Fruit fly (Drosophila melanogaster) whole organism, prepupa: ENCODE measurements around the gene CG44158.

Experiments
- CG10631 ChIP-seq: fragments of 200-800 bp; sonication (Bioruptor generic); optimal IDR thresholded peaks from 2 replicates; lab custom pipeline; 2016; ENCODE audit warnings: missing biosample characterization, missing genetic modification characterization
- CG10669 ChIP-seq: fragments of 200-800 bp; sonication (Bioruptor generic); optimal IDR thresholded peaks from 3 replicates; lab custom pipeline; 2018; ENCODE audit warnings: missing biosample characterization, mild to moderate bottlenecking, missing genetic modification characterization, moderate library complexity
- CG11294 ChIP-seq: fragments of 200-800 bp; sonication (Bioruptor generic); IDR thresholded peaks from 2 replicates; pipeline ENCODE4 v1.3.6; 2022; ENCODE audit warnings: missing biosample characterization, missing genetic modification characterization
- CG11762 ChIP-seq: fragments of 200-800 bp; sonication (Bioruptor generic); optimal IDR thresholded peaks from 3 replicates; lab custom pipeline; 2016; ENCODE audit warnings: missing biosample characterization, missing genetic modification characterization; ENCODE audit not compliant: insufficient read depth
- CG11902 ChIP-seq: fragments of 200-800 bp; sonication (Bioruptor generic); optimal IDR thresholded peaks from 3 replicates; lab custom pipeline; 2016; ENCODE audit warnings: missing biosample characterization, missing genetic modification characterization
- CG15336 ChIP-seq: fragments of 200-800 bp; sonication (Bioruptor generic); IDR thresholded peaks from 2 replicates; pipeline ENCODE4 v1.3.6; 2022; ENCODE audit warnings: missing biosample characterization, missing genetic modification characterization
- CG16779 ChIP-seq: fragments of 200-800 bp; sonication (Bioruptor generic); optimal IDR thresholded peaks from 3 replicates; lab custom pipeline; 2017; ENCODE audit warnings: missing biosample characterization, mild to moderate bottlenecking, missing genetic modification characterization
- CG3032 ChIP-seq: fragments of 200-800 bp; optimal IDR thresholded peaks from 2 replicates; lab custom pipeline; 2019; ENCODE audit warnings: missing biosample characterization, mild to moderate bottlenecking, missing genetic modification characterization, moderate library complexity
- CG34406 ChIP-seq: fragments of 200-800 bp; sonication (Bioruptor generic); optimal IDR thresholded peaks from 3 replicates; lab custom pipeline; 2016; ENCODE audit warnings: missing biosample characterization, missing genetic modification characterization
- CG3919 ChIP-seq: fragments of 200-800 bp; sonication (Bioruptor generic); optimal IDR thresholded peaks from 3 replicates; lab custom pipeline; 2016; ENCODE audit warnings: missing biosample characterization, missing genetic modification characterization
- CG4318 ChIP-seq: fragments of 200-800 bp; sonication (Bioruptor generic); optimal IDR thresholded peaks from 3 replicates; lab custom pipeline; 2017; ENCODE audit warnings: missing biosample characterization, mild to moderate bottlenecking, missing genetic modification characterization
- CG6163 ChIP-seq: fragments of 200-800 bp; sonication (Bioruptor generic); IDR thresholded peaks from 3 replicates; pipeline ENCODE4 v1.3.6; 2022; ENCODE audit warnings: missing biosample characterization, missing genetic modification characterization
- CG6276 ChIP-seq: fragments of 200-800 bp; sonication (Bioruptor generic); optimal IDR thresholded peaks from 2 replicates; lab custom pipeline; 2017; ENCODE audit warnings: missing biosample characterization, mild to moderate bottlenecking, missing genetic modification characterization
- CG6792 ChIP-seq: fragments of 200-800 bp; sonication (Bioruptor generic); optimal IDR thresholded peaks from 3 replicates; lab custom pipeline; 2016; ENCODE audit warnings: missing biosample characterization, missing genetic modification characterization
- CG6808 ChIP-seq: fragments of 200-800 bp; sonication (Bioruptor generic); optimal IDR thresholded peaks from 3 replicates; lab custom pipeline; 2017; ENCODE audit warnings: missing biosample characterization, missing genetic modification characterization, mild to moderate bottlenecking, moderate library complexity, missing genetic modification reagents
- CG6854 ChIP-seq: fragments of 200-800 bp; sonication (Bioruptor generic); optimal IDR thresholded peaks from 2 replicates; lab custom pipeline; 2017; ENCODE audit warnings: missing biosample characterization, mild to moderate bottlenecking, missing genetic modification characterization
- CG7368 ChIP-seq: fragments of 200-800 bp; sonication (Bioruptor generic); optimal IDR thresholded peaks from 3 replicates; lab custom pipeline; 2016; ENCODE audit warnings: missing biosample characterization, missing genetic modification characterization
- CG8119 ChIP-seq: fragments of 200-800 bp; sonication (Bioruptor generic); IDR thresholded peaks from 3 replicates; pipeline ENCODE4 v1.3.6; 2022; ENCODE audit warnings: missing biosample characterization, missing genetic modification characterization
- CG8319 ChIP-seq: fragments of 200-800 bp; sonication (Bioruptor generic); optimal IDR thresholded peaks from 3 replicates; lab custom pipeline; 2016; ENCODE audit warnings: missing biosample characterization, missing genetic modification characterization
- CG8632 ChIP-seq: fragments of 200-800 bp; sonication (Bioruptor generic); optimal IDR thresholded peaks from 3 replicates; lab custom pipeline; 2016; ENCODE audit warnings: missing biosample characterization, missing genetic modification characterization
- CG9139 ChIP-seq: fragments of 200-800 bp; sonication (Bioruptor generic); optimal IDR thresholded peaks from 3 replicates; lab custom pipeline; 2017; ENCODE audit warnings: missing biosample characterization, mild to moderate bottlenecking, missing genetic modification characterization
- Eip75B ChIP-seq: fragments of 200-800 bp; sonication (Bioruptor generic); optimal IDR thresholded peaks from 3 replicates; lab custom pipeline; 2016; ENCODE audit warnings: missing biosample characterization, missing genetic modification characterization
- Eip78C ChIP-seq: fragments of 200-800 bp; sonication (Bioruptor generic); peaks from one replicate; lab custom pipeline; 2016; ENCODE audit warnings: missing biosample characterization, missing genetic modification characterization
- Eip93F ChIP-seq: fragments of 200-800 bp; sonication (Bioruptor generic); optimal IDR thresholded peaks from 2 replicates; lab custom pipeline; 2016; ENCODE audit warnings: missing biosample characterization, mild to moderate bottlenecking, missing genetic modification characterization
- Ets21C ChIP-seq: fragments of 200-800 bp; sonication (Bioruptor generic); optimal IDR thresholded peaks from 3 replicates; lab custom pipeline; 2016; ENCODE audit warnings: missing biosample characterization, missing genetic modification characterization
- Ets96B ChIP-seq: fragments of 200-800 bp; optimal IDR thresholded peaks from 2 replicates; lab custom pipeline; 2019; ENCODE audit warnings: missing biosample characterization, mild to moderate bottlenecking, missing genetic modification characterization, moderate library complexity
- Gug ChIP-seq: fragments of 200-800 bp; sonication (Bioruptor generic); IDR thresholded peaks from 2 replicates; pipeline ENCODE4 v1.3.6; 2022; ENCODE audit warnings: missing biosample characterization, missing genetic modification characterization
- Hr39 ChIP-seq: fragments of 200-800 bp; sonication (Bioruptor generic); optimal IDR thresholded peaks from 2 replicates; lab custom pipeline; 2016; ENCODE audit warnings: missing biosample characterization, missing genetic modification characterization
- Hr4 ChIP-seq: fragments of 200-800 bp; sonication (Bioruptor generic); optimal IDR thresholded peaks from 3 replicates; lab custom pipeline; 2016; ENCODE audit warnings: missing biosample characterization, missing genetic modification characterization
- Lpt ChIP-seq: fragments of 200-800 bp; sonication (Bioruptor generic); optimal IDR thresholded peaks from 3 replicates; lab custom pipeline; 2016; ENCODE audit warnings: missing biosample characterization, missing genetic modification characterization
- OdsH ChIP-seq: fragments of 200-800 bp; sonication (Bioruptor generic); optimal IDR thresholded peaks from 3 replicates; lab custom pipeline; 2016; ENCODE audit warnings: missing biosample characterization, missing genetic modification characterization
- Smox ChIP-seq: fragments of 200-800 bp; sonication (Bioruptor generic); optimal IDR thresholded peaks from 3 replicates; lab custom pipeline; 2016; ENCODE audit warnings: missing biosample characterization, missing genetic modification characterization
- Sox102F ChIP-seq: fragments of 200-800 bp; sonication (Bioruptor generic); optimal IDR thresholded peaks from 2 replicates; lab custom pipeline; 2016; ENCODE audit warnings: missing biosample characterization, mild to moderate bottlenecking, missing genetic modification characterization
- Sox14 ChIP-seq: fragments of 200-800 bp; sonication (Bioruptor generic); optimal IDR thresholded peaks from 3 replicates; lab custom pipeline; 2016; ENCODE audit warnings: missing biosample characterization, missing genetic modification characterization
- Sox15 ChIP-seq: fragments of 200-800 bp; sonication (Bioruptor generic); optimal IDR thresholded peaks from 3 replicates; lab custom pipeline; 2016; ENCODE audit warnings: missing biosample characterization, missing genetic modification characterization
- achi ChIP-seq: fragments of 200-800 bp; sonication (Bioruptor generic); optimal IDR thresholded peaks from 3 replicates; lab custom pipeline; 2016; ENCODE audit warnings: missing biosample characterization, missing genetic modification characterization
- acj6 ChIP-seq: fragments of 200-800 bp; sonication (Bioruptor generic); optimal IDR thresholded peaks from 3 replicates; lab custom pipeline; 2016; ENCODE audit warnings: missing biosample characterization, missing genetic modification characterization
- cyc ChIP-seq: fragments of 200-800 bp; sonication (Bioruptor generic); optimal IDR thresholded peaks from 3 replicates; lab custom pipeline; 2016; ENCODE audit warnings: missing biosample characterization, missing genetic modification characterization
- dac ChIP-seq: fragments of 200-800 bp; sonication (Bioruptor generic); optimal IDR thresholded peaks from 2 replicates; lab custom pipeline; 2017; ENCODE audit warnings: missing biosample characterization, mild to moderate bottlenecking, missing genetic modification characterization
- dsx ChIP-seq: fragments of 200-800 bp; optimal IDR thresholded peaks from 3 replicates; lab custom pipeline; 2019; ENCODE audit warnings: missing biosample characterization, mild to moderate bottlenecking, missing genetic modification characterization, moderate library complexity; ENCODE audit not compliant: poor library complexity, severe bottlenecking
- eg ChIP-seq: fragments of 200-800 bp; sonication (Bioruptor generic); IDR thresholded peaks from 3 replicates; pipeline ENCODE4 v1.3.6; 2022; ENCODE audit warnings: missing biosample characterization, missing genetic modification characterization
- fd59A ChIP-seq: fragments of 200-800 bp; sonication (Bioruptor generic); optimal IDR thresholded peaks from 2 replicates; lab custom pipeline; 2017; ENCODE audit warnings: missing biosample characterization, mild to moderate bottlenecking, missing genetic modification characterization, missing genetic modification reagents
- fd85E ChIP-seq: fragments of 200-800 bp; sonication (Bioruptor generic); optimal IDR thresholded peaks from 3 replicates; lab custom pipeline; 2016; ENCODE audit warnings: missing biosample characterization, missing genetic modification characterization
- fkh ChIP-seq: fragments of 200-800 bp; sonication (Bioruptor generic); optimal IDR thresholded peaks from 3 replicates; lab custom pipeline; 2017; ENCODE audit warnings: missing biosample characterization, mild to moderate bottlenecking, missing genetic modification characterization, moderate library complexity
- lz ChIP-seq: fragments of 200-800 bp; sonication (Bioruptor generic); optimal IDR thresholded peaks from 3 replicates; lab custom pipeline; 2016; ENCODE audit warnings: missing biosample characterization, missing genetic modification characterization
- net ChIP-seq: fragments of 200-800 bp; sonication (Bioruptor generic); optimal IDR thresholded peaks from 3 replicates; lab custom pipeline; 2016; ENCODE audit warnings: missing biosample characterization, missing genetic modification characterization
- pdm3 ChIP-seq: fragments of 200-800 bp; sonication (Bioruptor generic); optimal IDR thresholded peaks from 3 replicates; lab custom pipeline; 2016; ENCODE audit warnings: missing biosample characterization, missing genetic modification characterization
- spab ChIP-seq: fragments of 200-800 bp; sonication (Bioruptor generic); optimal IDR thresholded peaks from 2 replicates; lab custom pipeline; 2017; ENCODE audit warnings: missing biosample characterization, mild to moderate bottlenecking, missing genetic modification characterization, missing genetic modification reagents
- ss ChIP-seq, 2 experiments: fragments of 200-800 bp; sonication (Bioruptor generic); optimal IDR thresholded peaks; 2 replicates in 1 of 2; 3 replicates in 1 of 2; lab custom pipeline; 2017 to 2018; ENCODE audit warnings: mild to moderate bottlenecking in 2 of 2, missing biosample characterization in 2 of 2, missing genetic modification characterization in 2 of 2, moderate library complexity in 1 of 2
- svp ChIP-seq: fragments of 200-800 bp; sonication (Bioruptor generic); peaks from one replicate; lab custom pipeline; 2016; ENCODE audit warnings: missing biosample characterization, missing genetic modification characterization
- topi ChIP-seq: fragments of 200-800 bp; sonication (Bioruptor generic); optimal IDR thresholded peaks from 3 replicates; lab custom pipeline; 2016; ENCODE audit warnings: missing biosample characterization, missing genetic modification characterization

Gene CG44158

dm6 chr3R:18196991-18197801 lies 11.4 kb upstream of the CG44158 start:
- TF ChIP-seq dac (GFP tag; lab: Kevin White, UChicago) (peak; percentile 55), acj6 (GFP tag; lab: Kevin White, UChicago) (peak; percentile 53), CG6808 (peak; percentile 86), CG9139 (GFP tag; lab: Kevin White, UChicago) (peak; percentile 92), Eip93F (GFP tag; lab: Kevin White, UChicago) (peak; percentile 77), CG6854 (GFP tag; lab: Kevin White, UChicago) (peak; percentile 86), CG34406 (GFP tag; lab: Kevin White, UChicago) (peak; percentile 23), Sox15 (GFP tag; lab: Kevin White, UChicago) (peak; percentile 49), Hr39 (GFP tag; lab: Kevin White, UChicago) (peak; percentile 45), CG3919 (GFP tag; lab: Kevin White, UChicago) (peak; percentile 21), net (peak; percentile 81), CG6792 (peak; percentile 25), spab (GFP tag; lab: Kevin White, UChicago) (peak; percentile 79), dsx (peak; percentile 86), topi (GFP tag; lab: Kevin White, UChicago) (peak; percentile 54), eg (GFP tag; lab: Robert Waterston, UW) (no peak), ss (GFP tag; optimal IDR thresholded peaks at IDR 0.05; lab: Kevin White, UChicago) (peak; percentile 95 to 96), Eip75B (GFP tag; lab: Kevin White, UChicago) (peak; percentile 42), Sox14 (peak; percentile 59), Gug (GFP tag; lab: Robert Waterston, UW) (no peak), CG11902 (peak; percentile 30), fd85E (peak; percentile 33), CG8319 (GFP tag; lab: Kevin White, UChicago) (no peak), Hr4 (GFP tag; lab: Kevin White, UChicago) (peak; percentile 44), CG11762 (GFP tag; lab: Kevin White, UChicago) (no peak), CG16779 (tag; lab: Kevin White, UChicago) (peak; percentile 92), pdm3 (GFP tag; lab: Kevin White, UChicago) (peak; percentile 65), CG6163 (GFP tag; lab: Robert Waterston, UW) (no peak), CG11294 (GFP tag; lab: Robert Waterston, UW) (no peak), fkh (GFP tag; lab: Kevin White, UChicago) (peak; percentile 17), CG4318 (GFP tag; lab: Kevin White, UChicago) (peak; percentile 53), CG6276 (GFP tag; lab: Kevin White, UChicago) (peak; percentile 96), CG15336 (GFP tag; lab: Robert Waterston, UW) (no peak), Ets96B (tag; lab: Kevin White, UChicago) (peak; percentile 84), CG3032 (peak; percentile 76), lz (GFP tag; lab: Kevin White, UChicago) (peak; percentile 54), achi (GFP tag; lab: Kevin White, UChicago) (peak; percentile 57), CG10669 (GFP tag; lab: Kevin White, UChicago) (peak; percentile 65), CG7368 (peak; percentile 10), Eip78C (GFP tag; lab: Kevin White, UChicago) (peak; percentile 88), Ets21C (peak; percentile 41), fd59A (peak; percentile 34), svp (peak; percentile 82), Sox102F (peak; percentile 50), cyc (GFP tag; lab: Kevin White, UChicago) (peak; percentile 17), CG10631 (peak; percentile 68), Lpt (GFP tag; lab: Kevin White, UChicago) (peak; percentile 79), Smox (GFP tag; lab: Kevin White, UChicago) (peak; percentile 63), CG8632 (peak; percentile 59), CG8119 (GFP tag; lab: Robert Waterston, UW) (no peak), OdsH (GFP tag; lab: Kevin White, UChicago) (peak; percentile 58)
